Worm (Caenorhabditis elegans) whole organism, L4 larva: ENCODE data around the gene M70.5.

ENCODE experiments used
- D1046.2 ChIP-seq: fragments of 200-800 bp; sonication (Bioruptor generic); IDR thresholded peaks from 2 replicates; pipeline ENCODE4 v1.3.6; 2022; ENCODE audit warnings: missing genetic modification characterization, missing compliant biosample characterization
- F26F4.8 ChIP-seq: fragments of 200-800 bp; sonication (Bioruptor generic); conservative IDR thresholded peaks from 2 replicates; pipeline ENCODE4 v1.3.6; 2022; ENCODE audit warnings: missing genetic modification characterization, missing compliant biosample characterization
- F37D6.2 ChIP-seq: sonication (generic microtip); optimal IDR thresholded peaks from 2 replicates; lab custom pipeline; 2016; ENCODE audit warnings: mild to moderate bottlenecking, missing genetic modification characterization, missing compliant biosample characterization
- F44E2.7 ChIP-seq: fragments of 200-800 bp; sonication (Bioruptor generic); IDR thresholded peaks from 2 replicates; pipeline ENCODE4 v2.1.2; 2022; ENCODE audit warnings: missing genetic modification characterization, missing compliant biosample characterization
- T20F7.1 ChIP-seq: fragments of 200-800 bp; sonication (Bioruptor generic); optimal IDR thresholded peaks from 2 replicates; lab custom pipeline; 2018; ENCODE audit warnings: mild to moderate bottlenecking, missing genetic modification characterization, missing compliant biosample characterization
- T26A8.4 ChIP-seq: fragments of 200-800 bp; sonication (Bioruptor generic); IDR thresholded peaks from 2 replicates; pipeline ENCODE4 v1.3.6; 2022; ENCODE audit warnings: missing genetic modification characterization, missing compliant biosample characterization
- Y5F2A.4 ChIP-seq: fragments of 200-800 bp; sonication (Bioruptor generic); optimal IDR thresholded peaks from 2 replicates; lab custom pipeline; 2018; ENCODE audit warnings: mild to moderate bottlenecking, missing genetic modification characterization, missing compliant biosample characterization
- Y75B8A.6 ChIP-seq: fragments of 200-800 bp; sonication (Bioruptor generic); IDR thresholded peaks from 2 replicates; pipeline ENCODE4 v1.3.6; 2022; ENCODE audit warnings: missing genetic modification reagents, missing genetic modification characterization, missing compliant biosample characterization
- ama-1 ChIP-seq: fragments of 150-350 bp; optimal IDR thresholded peaks from 2 replicates; lab custom pipeline; 2014; ENCODE audit warnings: inconsistent platforms, mixed read lengths
- ceh-20 ChIP-seq: fragments of 200-800 bp; sonication (Bioruptor generic); IDR thresholded peaks from 2 replicates; pipeline ENCODE4 v1.3.6; 2022; ENCODE audit warnings: missing genetic modification reagents, missing genetic modification characterization, missing compliant biosample characterization
- ceh-44 ChIP-seq: fragments of 200-800 bp; sonication (Bioruptor generic); IDR thresholded peaks from 2 replicates; pipeline ENCODE4 v1.3.6; 2022; ENCODE audit warnings: missing genetic modification reagents, missing genetic modification characterization, missing compliant biosample characterization
- ceh-62 ChIP-seq: sonication (generic microtip); optimal IDR thresholded peaks from 2 replicates; lab custom pipeline; 2017; ENCODE audit warnings: missing biosample characterization, missing genetic modification characterization
- cey-2 ChIP-seq: sonication (generic microtip); optimal IDR thresholded peaks from 3 replicates; lab custom pipeline; 2017; ENCODE audit warnings: missing genetic modification characterization, mild to moderate bottlenecking, missing compliant biosample characterization, antibody characterized with exemption, borderline replicate concordance; ENCODE audit not compliant: insufficient read depth
- daf-12 ChIP-seq: fragments of 150-350 bp; optimal IDR thresholded peaks from 2 replicates; lab custom pipeline; 2014; ENCODE audit warnings: missing biosample characterization, missing genetic modification reagents, missing genetic modification characterization
- daf-16 ChIP-seq, 3 experiments: sonication (generic microtip); optimal IDR thresholded peaks; 2 replicates each; lab custom pipeline; 2016 to 2017; ENCODE audit warnings: missing genetic modification characterization in 3 of 3, missing genetic modification reagents in 3 of 3, mild to moderate bottlenecking in 2 of 3, missing compliant biosample characterization in 2 of 3, missing biosample characterization in 1 of 3, moderate library complexity in 1 of 3
- dmd-6 ChIP-seq: fragments of 200-800 bp; sonication (Bioruptor generic); IDR thresholded peaks from 2 replicates; pipeline ENCODE4 v1.3.6; 2022; ENCODE audit warnings: missing genetic modification reagents, missing genetic modification characterization, missing compliant biosample characterization
- dmd-8 ChIP-seq: fragments of 200-800 bp; sonication (Bioruptor generic); IDR thresholded peaks from 2 replicates; pipeline ENCODE4 v1.3.6; 2022; ENCODE audit warnings: missing genetic modification characterization, missing compliant biosample characterization
- dmd-9 ChIP-seq: fragments of 200-800 bp; sonication (Bioruptor generic); IDR thresholded peaks from 2 replicates; pipeline ENCODE4 v1.3.6; 2022; ENCODE audit warnings: missing genetic modification reagents, missing genetic modification characterization, missing compliant biosample characterization
- dve-1 ChIP-seq: sonication (generic microtip); optimal IDR thresholded peaks from 2 replicates; lab custom pipeline; 2017; ENCODE audit warnings: antibody characterized with exemption, mild to moderate bottlenecking, missing genetic modification characterization, missing compliant biosample characterization; ENCODE audit not compliant: insufficient read depth
- fos-1 ChIP-seq: fragments of 150-350 bp; optimal IDR thresholded peaks from 2 replicates; lab custom pipeline; 2014; ENCODE audit warnings: missing biosample characterization, missing genetic modification characterization
- gei-8 ChIP-seq: fragments of 200-800 bp; sonication (Bioruptor generic); optimal IDR thresholded peaks from 2 replicates; lab custom pipeline; 2018; ENCODE audit warnings: mild to moderate bottlenecking, missing genetic modification characterization, missing compliant biosample characterization
- hif-1 ChIP-seq, 2 experiments: sonication (generic microtip); optimal IDR thresholded peaks; 2 replicates each; lab custom pipeline; 2016 to 2017; ENCODE audit warnings: missing compliant biosample characterization in 2 of 2, missing genetic modification characterization in 2 of 2, missing genetic modification reagents in 2 of 2, missing genotype in 2 of 2, mild to moderate bottlenecking in 1 of 2
- hlh-11 ChIP-seq: fragments of 200-800 bp; sonication (Bioruptor generic); optimal IDR thresholded peaks from 2 replicates; lab custom pipeline; 2018; ENCODE audit warnings: mild to moderate bottlenecking, missing genetic modification characterization, missing compliant biosample characterization
- hmg-1.1 ChIP-seq: fragments of 200-800 bp; sonication (Bioruptor generic); IDR thresholded peaks from 2 replicates; pipeline ENCODE4 v1.3.6; 2022; ENCODE audit warnings: missing genetic modification reagents, missing genetic modification characterization, missing compliant biosample characterization
- lim-7 ChIP-seq: fragments of 200-800 bp; sonication (Bioruptor generic); IDR thresholded peaks from 2 replicates; pipeline ENCODE4 v1.3.6; 2022; ENCODE audit warnings: missing genetic modification characterization, missing compliant biosample characterization
- lin-13 ChIP-seq: fragments of 150-350 bp; optimal IDR thresholded peaks from 2 replicates; lab custom pipeline; 2014; ENCODE audit warnings: missing biosample characterization, missing genetic modification reagents, missing genetic modification characterization
- lin-38 ChIP-seq: fragments of 200-800 bp; sonication (Bioruptor generic); IDR thresholded peaks from 2 replicates; pipeline ENCODE4 v1.3.6; 2022; ENCODE audit warnings: missing genetic modification reagents, missing genetic modification characterization, missing compliant biosample characterization
- mdt-29 ChIP-seq: fragments of 200-800 bp; sonication (Bioruptor generic); IDR thresholded peaks from 2 replicates; pipeline ENCODE4 v1.3.6; 2022; ENCODE audit warnings: missing genetic modification reagents, missing genetic modification characterization, missing compliant biosample characterization
- mes-2 ChIP-seq: sonication (generic microtip); optimal IDR thresholded peaks from 2 replicates; lab custom pipeline; 2016; ENCODE audit warnings: missing genotype, mild to moderate bottlenecking, missing genetic modification characterization, missing compliant biosample characterization; ENCODE audit not compliant: poor library complexity, severe bottlenecking
- mxl-2 ChIP-seq: fragments of 200-800 bp; sonication (Bioruptor generic); conservative IDR thresholded peaks from 2 replicates; pipeline ENCODE4 v1.3.6; 2022; ENCODE audit warnings: missing genetic modification reagents, missing genetic modification characterization, missing compliant biosample characterization
- nhr-237 ChIP-seq: sonication (generic microtip); optimal IDR thresholded peaks from 2 replicates; lab custom pipeline; 2017; ENCODE audit warnings: missing biosample characterization, missing genetic modification characterization
- nhr-28 ChIP-seq: fragments of 150-350 bp; optimal IDR thresholded peaks from 2 replicates; lab custom pipeline; 2014; ENCODE audit warnings: missing biosample characterization, missing genetic modification characterization
- nhr-6 ChIP-seq: fragments of 150-350 bp; optimal IDR thresholded peaks from 2 replicates; lab custom pipeline; 2014; ENCODE audit warnings: missing biosample characterization, missing genetic modification characterization
- nhr-76 ChIP-seq: fragments of 150-350 bp; optimal IDR thresholded peaks from 2 replicates; lab custom pipeline; 2014; ENCODE audit warnings: missing biosample characterization, missing genetic modification characterization
- php-3 ChIP-seq: fragments of 200-800 bp; sonication (Bioruptor generic); IDR thresholded peaks from 2 replicates; pipeline ENCODE4 v1.3.6; 2022; ENCODE audit warnings: missing genetic modification reagents, missing genetic modification characterization, missing compliant biosample characterization
- saeg-2 ChIP-seq: fragments of 200-800 bp; sonication (Bioruptor generic); IDR thresholded peaks from 2 replicates; pipeline ENCODE4 v1.3.6; 2022; ENCODE audit warnings: missing genetic modification reagents, missing genetic modification characterization, missing compliant biosample characterization
- set-16 ChIP-seq: fragments of 200-800 bp; sonication (Bioruptor generic); IDR thresholded peaks from 2 replicates; pipeline ENCODE4 v1.3.6; 2022; ENCODE audit warnings: missing genetic modification reagents, missing genetic modification characterization, missing compliant biosample characterization
- spr-1 ChIP-seq: sonication (generic microtip); optimal IDR thresholded peaks from 2 replicates; lab custom pipeline; 2016; ENCODE audit warnings: mild to moderate bottlenecking, missing genetic modification characterization, missing compliant biosample characterization
- spr-3 ChIP-seq: fragments of 200-800 bp; sonication (Bioruptor generic); optimal IDR thresholded peaks from 2 replicates; lab custom pipeline; 2018; ENCODE audit warnings: mild to moderate bottlenecking, missing genetic modification characterization, missing compliant biosample characterization
- tra-1 ChIP-seq: fragments of 200-800 bp; sonication (Bioruptor generic); IDR thresholded peaks from 2 replicates; pipeline ENCODE4 v1.3.6; 2022; ENCODE audit warnings: missing genetic modification reagents, missing genetic modification characterization, missing compliant biosample characterization
- unc-130 ChIP-seq: sonication (generic microtip); optimal IDR thresholded peaks from 2 replicates; lab custom pipeline; 2016; ENCODE audit warnings: missing genetic modification reagents, missing genetic modification characterization, missing compliant biosample characterization
- vab-7 ChIP-seq: fragments of 200-800 bp; sonication (Bioruptor generic); IDR thresholded peaks from 2 replicates; pipeline ENCODE4 v1.3.6; 2022; ENCODE audit warnings: missing genetic modification reagents, missing genetic modification characterization, missing compliant biosample characterization
- zfp-2 ChIP-seq: sonication (generic microtip); optimal IDR thresholded peaks from 2 replicates; lab custom pipeline; 2016; ENCODE audit warnings: mild to moderate bottlenecking, missing genetic modification characterization, missing compliant biosample characterization
- ztf-11 ChIP-seq: fragments of 150-350 bp; optimal IDR thresholded peaks from 2 replicates; lab custom pipeline; 2014; ENCODE audit warnings: missing biosample characterization, missing genetic modification characterization

Gene M70.5

DNA sequence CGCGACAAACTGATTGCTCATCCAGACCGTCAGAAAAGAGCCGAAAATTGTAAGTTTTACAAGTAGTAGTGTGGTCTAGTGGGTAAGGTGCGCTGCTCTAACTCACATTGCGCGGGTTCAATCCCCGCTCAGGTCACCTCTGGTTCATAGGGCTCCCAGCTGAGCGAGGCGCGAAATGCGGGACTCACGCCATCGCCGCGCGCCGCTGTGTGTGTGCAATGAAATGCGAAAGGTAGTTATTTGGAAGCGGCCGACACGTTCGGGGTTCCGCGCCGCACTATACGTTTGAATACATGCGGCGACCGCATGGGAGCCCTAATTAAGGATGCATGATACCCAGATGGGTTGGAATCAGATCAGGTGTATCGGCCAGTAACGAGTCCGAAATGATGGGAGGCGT lies 29.3 kb downstream of the M70.5 start (continued):
- no peak for TF ChIP-seq mes-2 (tag; lab: Kevin White, UChicago)
- no peak for TF ChIP-seq dve-1 (tag; lab: Kevin White, UChicago)
- no peak for TF ChIP-seq tra-1 (GFP tag; lab: Robert Waterston, UW)
- TF ChIP-seq saeg-2 (GFP tag; lab: Robert Waterston, UW), result no peak
- no peak for TF ChIP-seq ceh-20
- no peak for TF ChIP-seq ceh-44 (GFP tag; lab: Robert Waterston, UW)
- no peak for TF ChIP-seq ztf-11 (tag; lab: Kevin White, UChicago)
- 0 out of 2 replicates have a peak, but pooled peaks have one; percentile 55 for TF ChIP-seq F26F4.8 (GFP tag; lab: Robert Waterston, UW)
- no peak for TF ChIP-seq lim-7
- no peak for TF ChIP-seq nhr-237 (tag; lab: Kevin White, UChicago)
- TF ChIP-seq lin-13 (GFP tag; lab: Kevin White, UChicago), result no peak
- no peak for TF ChIP-seq mxl-2 (GFP tag; lab: Robert Waterston, UW)
- TF ChIP-seq daf-16 (GFP tag; optimal IDR thresholded peaks at IDR 0.05; lab: Kevin White, UChicago), result no peak
- TF ChIP-seq daf-16 (tag; optimal IDR thresholded peaks at IDR 0.05; lab: Kevin White, UChicago), result no peak
- TF ChIP-seq ama-1 (lab: Kevin White, UChicago), result no peak
- TF ChIP-seq set-16 (GFP tag; lab: Robert Waterston, UW), result peak; percentile 76
- no peak for TF ChIP-seq dmd-9
- no peak for TF ChIP-seq fos-1 (tag; lab: Kevin White, UChicago)
- TF ChIP-seq nhr-6 (tag; lab: Kevin White, UChicago), result no peak
- TF ChIP-seq unc-130 (GFP tag; lab: Kevin White, UChicago), result no peak
- TF ChIP-seq spr-3 (GFP tag; lab: Kevin White, UChicago), result no peak
- no peak for TF ChIP-seq spr-1 (tag; lab: Kevin White, UChicago)
- no peak for TF ChIP-seq mdt-29 (GFP tag; lab: Robert Waterston, UW)
- no peak for TF ChIP-seq hif-1 (tag; optimal IDR thresholded peaks at IDR 0.05; lab: Kevin White, UChicago)
- no peak for TF ChIP-seq dmd-8 (GFP tag; lab: Robert Waterston, UW)
- no peak for TF ChIP-seq dmd-6 (GFP tag; lab: Robert Waterston, UW)
- no peak for TF ChIP-seq gei-8 (GFP tag; lab: Kevin White, UChicago)
- TF ChIP-seq Y5F2A.4 (GFP tag; lab: Kevin White, UChicago), result no peak
- 0 out of 2 replicates have a peak, but pooled peaks have one; percentile 34 for TF ChIP-seq D1046.2 (GFP tag; lab: Robert Waterston, UW)
- TF ChIP-seq Y75B8A.6 (GFP tag; lab: Robert Waterston, UW), result no peak
- no peak for TF ChIP-seq zfp-2 (tag; lab: Kevin White, UChicago)
- TF ChIP-seq lin-38, result peak; percentile 46
- no peak for TF ChIP-seq F37D6.2 (tag; lab: Kevin White, UChicago)
- TF ChIP-seq hlh-11 (tag; lab: Kevin White, UChicago), result no peak
- no peak for TF ChIP-seq T20F7.1 (GFP tag; lab: Kevin White, UChicago)
- TF ChIP-seq F44E2.7 (GFP tag; lab: Robert Waterston, UW), result 0 out of 2 replicates have a peak, but pooled peaks have one; percentile 27
- no peak for TF ChIP-seq nhr-76 (tag; lab: Kevin White, UChicago)
- TF ChIP-seq cey-2 (tag; lab: Kevin White, UChicago), result no peak
- no peak for TF ChIP-seq ceh-62 (tag; lab: Kevin White, UChicago)
- no peak for TF ChIP-seq nhr-28 (tag; lab: Kevin White, UChicago)
- no peak for TF ChIP-seq vab-7
- TF ChIP-seq hmg-1.1, result no peak
- TF ChIP-seq daf-12, result no peak
- no peak for TF ChIP-seq php-3 (GFP tag; lab: Robert Waterston, UW)
- TF ChIP-seq T26A8.4 (GFP tag; lab: Robert Waterston, UW), result no peak
